Worm (Caenorhabditis elegans): ENCODE measurements around the gene cth-1.

cth-1 gene

DNA sequence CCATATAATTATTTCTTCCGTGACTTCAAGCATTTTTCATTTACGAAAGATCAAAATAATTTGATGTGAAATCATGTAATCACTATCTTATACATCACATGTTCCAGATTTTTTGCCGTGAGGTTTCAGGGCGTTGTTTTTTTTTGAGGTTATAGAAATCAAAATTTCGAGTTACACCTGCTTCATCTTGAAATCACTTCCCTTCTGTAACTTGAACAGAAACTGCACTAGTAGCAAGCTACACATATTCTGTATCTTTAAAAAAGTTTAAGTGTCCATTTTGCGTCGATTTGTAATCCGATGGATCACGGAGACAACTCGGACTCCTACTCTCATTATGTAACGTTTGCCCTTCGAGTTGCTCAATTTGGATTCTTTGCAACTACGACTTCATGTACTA lies 9.8 kb upstream of the cth-1 start, which contains the start of gene F22B8.3:
F22B8.3 (plus strand) TSS at position 301 of the 400 bp plus-strand sequence.
- TF ChIP-seq W03F9.2 (tag; optimal IDR thresholded peaks at IDR 0.05) (no peak), him-1 (tag; optimal IDR thresholded peaks at IDR 0.05) (no peak), dao-5 (tag; optimal IDR thresholded peaks at IDR 0.05) (no peak)

DNA sequence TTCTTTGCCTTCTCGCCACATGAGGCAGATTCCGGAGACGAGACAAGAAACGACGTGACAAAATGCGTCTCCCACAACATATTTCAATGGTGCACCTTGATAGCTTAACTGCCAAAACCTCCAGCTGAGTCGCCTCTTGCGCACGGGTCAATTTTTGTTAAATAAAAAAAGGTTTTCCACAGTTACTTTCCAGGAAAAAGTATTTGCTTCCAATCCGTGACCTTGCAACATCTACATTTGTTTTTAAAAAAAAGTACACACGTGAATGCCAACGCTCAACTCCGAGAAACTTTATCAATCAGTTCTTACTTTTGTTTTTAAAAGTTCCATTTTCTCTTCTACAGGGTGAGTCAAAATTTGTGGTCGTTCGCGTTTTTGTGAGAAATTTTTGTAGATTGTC lies 6.2 kb upstream of the cth-1 start, which contains the start of gene F22B8.7:
F22B8.7 (plus strand) TSS at position 301 of the 400 bp plus-strand sequence.
- no peak for TF ChIP-seq dao-5 (tag; optimal IDR thresholded peaks at IDR 0.05)
- TF ChIP-seq W03F9.2 (tag; optimal IDR thresholded peaks at IDR 0.05) = no peak
- TF ChIP-seq him-1 (tag; optimal IDR thresholded peaks at IDR 0.05) = no peak

DNA sequence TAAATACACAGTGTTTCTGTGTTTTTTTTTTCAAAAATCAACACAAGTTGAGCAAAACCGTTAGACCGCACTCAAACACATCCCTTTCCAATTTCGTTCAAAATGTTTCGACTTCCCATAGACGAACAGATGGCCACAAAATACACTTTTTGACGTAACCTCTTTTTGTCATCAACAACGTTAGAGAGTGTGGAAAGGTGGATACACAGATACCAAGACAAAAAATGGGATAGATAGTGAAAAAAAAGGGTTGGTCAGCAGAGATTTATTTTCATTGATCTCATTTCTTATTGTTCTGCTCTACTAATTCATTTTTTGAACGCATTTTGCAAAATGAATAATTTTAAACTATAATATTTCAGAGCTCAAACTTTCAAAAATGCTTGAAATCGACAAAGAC lies 5.6 kb upstream of the cth-1 start:
- TF ChIP-seq dao-5 (tag; optimal IDR thresholded peaks at IDR 0.05) (no peak), him-1 (tag; optimal IDR thresholded peaks at IDR 0.05) (no peak), W03F9.2 (tag; optimal IDR thresholded peaks at IDR 0.05) (no peak)

DNA sequence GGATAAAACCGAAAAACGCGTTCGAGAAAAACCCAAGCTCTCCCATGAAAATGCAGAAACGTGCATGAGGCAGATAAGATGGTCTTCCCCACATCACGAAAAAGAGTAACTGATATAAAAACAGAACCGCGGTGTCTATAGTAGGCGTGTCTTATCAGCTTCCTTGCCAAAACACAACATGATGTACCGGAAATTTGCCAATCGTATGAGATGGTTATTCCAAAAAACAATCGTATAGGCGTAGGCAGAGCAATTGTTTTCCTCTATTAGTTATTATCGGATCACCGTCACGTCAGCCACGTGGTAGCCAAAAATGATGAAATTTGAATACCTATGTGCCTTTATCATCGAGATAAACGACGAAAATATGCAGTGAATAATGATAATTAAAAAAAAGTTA lies 1.0 kb upstream of the cth-1 start, which contains the start of gene str-7:
str-7 (minus strand) TSS at position 101 of the 400 bp plus-strand sequence.
- TF ChIP-seq dao-5 (tag; optimal IDR thresholded peaks at IDR 0.05) (no peak), him-1 (tag; optimal IDR thresholded peaks at IDR 0.05) (no peak), W03F9.2 (tag; optimal IDR thresholded peaks at IDR 0.05) (no peak)

DNA sequence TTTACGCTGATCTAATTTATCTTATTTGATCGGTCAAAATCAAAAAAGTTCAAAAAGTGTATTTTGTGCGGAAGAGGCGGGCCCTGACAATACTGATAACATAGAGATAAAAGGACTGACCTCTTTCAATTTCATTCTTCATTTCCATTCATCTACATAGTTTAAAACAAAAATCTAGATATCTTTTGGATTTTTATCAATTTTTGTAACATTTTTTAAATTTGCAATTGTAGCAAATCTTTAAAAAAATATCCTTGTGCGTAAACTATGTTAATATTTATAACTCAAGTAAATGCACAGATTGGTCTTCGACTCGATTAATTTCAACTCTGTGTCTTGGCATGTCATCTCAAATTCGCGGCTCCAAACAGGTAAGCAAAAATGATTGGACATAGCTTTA lies 3.1 kb downstream of the cth-1 start, which contains the start of gene argk-1:
argk-1 (plus strand) TSS at position 301 of the 400 bp plus-strand sequence.
- TF ChIP-seq dao-5 (tag; optimal IDR thresholded peaks at IDR 0.05) (no peak), W03F9.2 (tag; optimal IDR thresholded peaks at IDR 0.05) (no peak), him-1 (tag; optimal IDR thresholded peaks at IDR 0.05) (no peak)

DNA sequence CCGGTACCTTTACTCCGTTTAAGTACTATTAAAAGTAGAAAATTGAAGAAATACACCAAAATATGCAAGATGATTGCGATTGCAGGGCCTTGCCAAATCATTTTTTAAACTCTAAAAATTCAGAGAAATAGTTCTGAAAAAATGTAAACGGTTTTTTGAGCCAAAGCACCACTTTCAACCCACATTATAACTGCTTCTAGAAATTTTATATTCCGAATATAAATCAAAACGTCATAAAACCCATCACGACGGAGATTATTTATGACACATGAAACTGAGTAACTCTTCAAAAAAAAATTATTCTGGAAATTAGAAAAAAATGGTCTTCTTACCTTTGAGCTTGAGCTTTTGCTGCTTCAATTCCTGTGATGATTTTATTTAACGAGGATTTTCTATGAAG lies 13.8 kb downstream of the cth-1 start, which contains the start of gene srxa-16:
srxa-16 (minus strand) TSS at position 101 of the 400 bp plus-strand sequence.
- TF ChIP-seq W03F9.2 (tag; optimal IDR thresholded peaks at IDR 0.05) = no peak
- no peak for TF ChIP-seq him-1 (tag; optimal IDR thresholded peaks at IDR 0.05)
- no peak for TF ChIP-seq dao-5 (tag; optimal IDR thresholded peaks at IDR 0.05)

DNA sequence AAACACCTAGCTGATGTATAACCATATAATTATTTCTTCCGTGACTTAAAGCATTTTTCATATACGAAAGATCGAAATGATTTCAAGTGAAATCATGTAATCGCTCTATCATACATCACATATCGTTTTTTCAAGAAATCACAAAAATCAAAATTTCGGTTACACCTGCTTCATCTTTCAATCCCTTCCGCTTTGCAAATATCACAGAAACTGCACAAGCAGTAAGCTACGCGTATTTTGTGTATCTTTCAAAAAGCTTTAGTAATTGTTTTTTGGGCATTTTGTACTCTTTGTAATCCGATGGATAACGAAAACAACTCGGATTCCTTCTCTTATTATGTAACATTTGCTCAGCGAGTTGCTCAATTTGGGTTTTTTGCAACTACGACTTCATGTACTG lies 14.9 kb downstream of the cth-1 start, which contains the start of gene str-25:
str-25 (plus strand) TSS at position 301 of the 400 bp plus-strand sequence.
- no peak for TF ChIP-seq him-1 (tag; optimal IDR thresholded peaks at IDR 0.05)
- no peak for TF ChIP-seq W03F9.2 (tag; optimal IDR thresholded peaks at IDR 0.05)
- TF ChIP-seq dao-5 (tag; optimal IDR thresholded peaks at IDR 0.05) = no peak

DNA sequence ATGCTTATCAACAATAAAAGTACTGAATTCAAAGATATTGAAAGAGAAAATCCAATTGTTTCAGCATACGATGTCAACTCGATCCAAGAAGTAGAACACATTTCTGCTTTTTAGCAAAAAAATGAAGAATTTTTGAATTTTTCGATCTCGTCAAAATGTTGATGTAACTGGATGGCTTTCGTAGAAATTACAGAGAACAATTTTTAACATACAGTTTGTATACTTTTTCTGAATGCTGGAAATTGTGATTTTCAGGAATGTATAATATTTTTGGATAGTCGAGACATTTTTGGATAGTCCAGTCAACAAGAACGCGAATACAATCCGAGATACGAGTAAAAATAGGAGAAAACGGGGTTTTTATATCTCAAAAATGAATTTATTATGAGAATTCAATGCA lies 18.1 kb downstream of the cth-1 start, which contains the start of gene str-103:
str-103 (minus strand) TSS at position 101 of the 400 bp plus-strand sequence.
- TF ChIP-seq dao-5 (tag; optimal IDR thresholded peaks at IDR 0.05) (no peak), him-1 (tag; optimal IDR thresholded peaks at IDR 0.05) (no peak), W03F9.2 (tag; optimal IDR thresholded peaks at IDR 0.05) (no peak)

DNA sequence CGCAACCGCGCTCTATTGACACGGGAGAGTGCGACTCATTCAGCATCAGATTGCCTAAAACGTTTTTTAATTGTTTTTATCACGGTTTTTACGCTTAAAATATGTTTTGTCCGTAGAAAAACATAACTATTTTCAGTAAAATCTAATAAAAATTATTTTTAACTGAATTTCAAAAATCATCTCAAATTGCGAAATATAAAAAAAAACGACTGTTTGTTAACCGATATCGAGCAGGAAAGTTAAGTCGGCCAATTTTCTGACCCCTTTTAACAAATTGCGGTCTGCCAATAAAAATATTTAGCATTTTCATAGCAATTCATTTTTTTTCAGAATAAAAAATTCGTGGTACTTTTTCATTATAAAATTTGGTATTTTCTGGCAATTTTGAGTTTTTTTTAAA lies 20.0 kb downstream of the cth-1 start:
- TF ChIP-seq him-1 (tag; optimal IDR thresholded peaks at IDR 0.05) (no peak), dao-5 (tag; optimal IDR thresholded peaks at IDR 0.05) (no peak), W03F9.2 (tag; optimal IDR thresholded peaks at IDR 0.05) (no peak)

DNA sequence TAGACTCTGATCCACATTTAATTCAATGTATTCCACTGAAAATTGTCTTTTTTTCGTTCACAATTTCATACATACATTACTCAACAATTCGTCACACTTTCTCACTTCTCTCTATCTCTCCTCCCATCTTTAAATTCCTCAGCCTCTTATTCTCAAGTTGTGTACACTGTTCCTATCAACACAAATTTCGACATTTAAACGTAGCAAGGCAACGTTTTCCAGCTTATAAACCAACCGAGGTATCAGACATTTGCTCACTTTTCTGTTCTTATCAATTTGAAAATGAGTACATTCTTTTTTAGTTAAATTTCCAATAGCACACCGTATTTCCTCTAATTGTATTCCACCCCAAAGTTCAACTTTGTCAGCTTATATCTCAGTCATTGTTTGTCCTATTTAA lies 20.4 kb downstream of the cth-1 start, which contains the start of gene skr-3:
skr-3 (plus strand) TSS at position 163 of the 400 bp plus-strand sequence.
- TF ChIP-seq him-1 (tag; optimal IDR thresholded peaks at IDR 0.05) (no peak), dao-5 (tag; optimal IDR thresholded peaks at IDR 0.05) (no peak), W03F9.2 (tag; optimal IDR thresholded peaks at IDR 0.05) (no peak)

DNA sequence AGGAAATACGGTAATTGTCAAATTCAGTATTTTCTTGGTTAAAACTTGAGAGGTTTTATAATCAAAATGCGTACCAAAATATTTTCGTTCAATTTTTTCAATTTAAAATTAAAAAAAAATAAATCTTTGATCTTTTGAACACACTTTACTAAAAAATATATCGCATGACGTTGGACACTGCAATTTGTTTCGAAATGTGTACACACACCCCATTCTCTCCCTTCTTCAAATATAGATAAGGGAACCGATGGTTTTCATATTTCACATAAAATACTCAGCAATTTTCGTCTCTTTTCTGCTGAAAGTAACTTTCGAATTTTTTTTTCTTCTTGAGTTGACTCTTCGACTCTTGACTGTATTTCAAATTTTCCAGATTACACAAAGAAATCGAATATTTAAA lies 21.0 kb downstream of the cth-1 start:
- no peak for TF ChIP-seq dao-5 (tag; optimal IDR thresholded peaks at IDR 0.05)
- no peak for TF ChIP-seq him-1 (tag; optimal IDR thresholded peaks at IDR 0.05)
- TF ChIP-seq W03F9.2 (tag; optimal IDR thresholded peaks at IDR 0.05) = no peak

DNA sequence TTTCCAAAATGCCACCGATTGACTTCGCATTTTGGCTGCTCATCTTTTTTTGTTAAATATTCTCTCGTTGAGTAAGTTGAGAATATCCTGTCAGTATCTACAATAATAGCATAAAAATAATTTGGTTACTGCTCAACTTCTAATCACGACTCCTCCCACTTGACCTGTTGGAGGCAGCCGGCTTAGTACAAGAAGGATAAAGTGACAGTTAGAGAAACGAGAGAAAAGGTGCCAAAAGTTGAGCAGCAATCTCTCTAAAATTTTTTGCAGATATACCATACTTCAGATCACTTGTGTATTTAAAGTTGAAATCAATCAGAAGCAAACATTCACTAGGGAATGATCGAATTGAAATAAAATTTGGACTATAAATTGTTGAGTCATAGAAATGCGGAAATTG lies 24.3 kb downstream of the cth-1 start, which contains the start of gene nhr-111:
nhr-111 (minus strand) TSS at position 101 of the 400 bp plus-strand sequence.
- TF ChIP-seq W03F9.2 (tag; optimal IDR thresholded peaks at IDR 0.05) (no peak), dao-5 (tag; optimal IDR thresholded peaks at IDR 0.05) (no peak), him-1 (tag; optimal IDR thresholded peaks at IDR 0.05) (no peak)

DNA sequence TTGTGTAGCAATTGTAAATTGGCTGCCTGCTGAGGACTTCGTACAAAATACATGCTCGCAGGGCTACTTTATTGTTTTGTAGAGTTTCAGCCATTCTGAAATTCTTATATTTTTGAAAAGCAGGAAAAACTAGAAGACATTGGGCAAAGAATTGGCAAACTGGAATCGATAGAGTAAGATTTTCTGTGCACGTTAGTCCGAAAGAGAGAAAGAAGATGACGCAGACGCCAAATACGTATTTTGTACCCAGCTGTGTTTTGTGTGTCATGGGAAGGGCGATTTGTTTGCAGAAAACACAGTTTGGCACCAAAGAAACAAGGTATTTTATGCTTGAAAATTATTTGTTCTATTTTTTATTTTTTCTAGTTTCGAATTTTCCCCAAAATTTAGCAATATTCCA lies 26.9 kb downstream of the cth-1 start, which contains the start of gene fbxa-143:
fbxa-143 (minus strand) TSS at position 101 of the 400 bp plus-strand sequence.
- TF ChIP-seq him-1 (tag; optimal IDR thresholded peaks at IDR 0.05) = no peak
- no peak for TF ChIP-seq dao-5 (tag; optimal IDR thresholded peaks at IDR 0.05)
- TF ChIP-seq W03F9.2 (tag; optimal IDR thresholded peaks at IDR 0.05) = no peak

DNA sequence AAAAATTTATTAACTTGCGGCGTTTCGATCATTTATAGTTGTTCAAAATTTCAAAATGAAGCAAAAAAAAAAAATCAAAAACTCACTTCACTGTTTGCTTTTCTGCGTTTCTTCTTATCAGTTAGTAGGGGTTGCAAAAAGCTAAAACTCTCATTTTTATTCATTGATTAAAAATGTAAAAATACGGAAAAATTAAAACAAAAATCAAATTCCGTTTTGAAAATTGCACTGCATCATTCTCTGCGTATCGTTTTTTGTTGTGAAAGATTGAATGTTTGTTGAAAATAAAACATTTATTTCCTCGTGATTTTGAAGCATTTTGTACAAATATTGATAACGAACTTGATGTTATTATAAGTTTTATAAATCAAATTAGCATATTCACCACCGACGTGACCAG lies 28.6 kb downstream of the cth-1 start:
- TF ChIP-seq W03F9.2 (tag; optimal IDR thresholded peaks at IDR 0.05) (no peak), dao-5 (tag; optimal IDR thresholded peaks at IDR 0.05) (no peak), him-1 (tag; optimal IDR thresholded peaks at IDR 0.05) (no peak)

DNA sequence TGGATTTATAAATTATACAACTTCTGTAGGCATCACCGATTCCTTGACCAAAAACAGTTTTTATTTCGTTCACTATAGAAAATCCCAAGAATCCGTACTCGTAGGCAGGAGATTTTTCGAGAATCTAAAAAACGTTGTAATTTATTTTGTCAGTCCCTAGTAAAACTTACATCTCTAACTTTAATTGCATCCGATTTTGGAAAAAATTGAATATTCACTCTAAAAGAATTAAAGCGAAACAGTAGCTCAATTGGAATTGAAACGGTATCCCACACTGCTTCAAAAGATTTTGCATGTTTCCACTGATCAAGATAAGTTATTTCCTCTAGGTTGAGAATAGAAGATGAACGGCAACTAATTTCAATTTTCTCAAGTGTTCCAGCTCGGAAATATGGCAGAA lies 30.8 kb downstream of the cth-1 start, which contains the start of gene fbxa-142:
fbxa-142 (minus strand) TSS at position 101 of the 400 bp plus-strand sequence.
- no peak for TF ChIP-seq dao-5 (tag; optimal IDR thresholded peaks at IDR 0.05)
- TF ChIP-seq him-1 (tag; optimal IDR thresholded peaks at IDR 0.05) = no peak
- no peak for TF ChIP-seq W03F9.2 (tag; optimal IDR thresholded peaks at IDR 0.05)
